Fruit fly (Drosophila melanogaster): Measurements from ENCODE around the gene CG8003.

CG8003 gene

DNA sequence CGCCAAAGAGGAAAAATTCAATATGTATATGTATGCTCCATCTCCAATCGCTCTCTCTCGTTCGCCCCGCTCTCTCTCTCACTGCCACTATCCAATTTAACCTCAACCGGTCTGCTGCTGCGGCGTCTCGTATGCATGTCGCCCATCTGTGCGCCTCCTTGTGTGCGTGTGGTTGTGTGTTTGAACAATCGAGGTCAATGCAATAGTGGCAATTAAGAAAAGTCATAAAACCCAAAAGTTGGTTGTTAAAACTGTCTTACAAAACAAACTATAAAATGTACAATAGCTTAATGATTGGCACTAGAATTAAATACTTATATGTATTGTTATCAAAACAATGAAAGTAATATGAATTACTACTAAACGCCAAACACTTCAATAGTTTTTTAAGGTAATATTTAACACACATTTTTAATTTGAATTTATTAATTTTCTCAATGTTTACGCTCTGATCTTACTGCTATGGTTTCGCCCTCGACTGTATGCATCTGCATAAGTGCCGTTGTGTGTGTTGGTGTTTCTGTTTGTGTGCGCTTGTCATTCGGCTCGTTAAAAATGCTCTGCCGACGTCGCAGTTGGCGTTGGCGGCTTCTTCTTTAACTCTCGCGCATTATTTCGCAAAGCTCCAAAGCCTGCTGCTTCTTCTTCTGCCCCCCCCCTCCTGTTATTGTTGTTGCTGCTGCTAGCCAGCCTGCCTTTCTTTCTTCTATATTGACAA lies 4.3 kb downstream of the CG8003 start (continued):
- TF ChIP-seq CG1602 (GFP tag; optimal IDR thresholded peaks at IDR 0.05) (peak; percentile 96), ac (GFP tag; optimal IDR thresholded peaks at IDR 0.05) (peak; percentile 97), dmrt11E (tag; optimal IDR thresholded peaks at IDR 0.05) (peak; percentile 98), pita (GFP tag; optimal IDR thresholded peaks at IDR 0.05) (no peak), Fer1 (GFP tag; optimal IDR thresholded peaks at IDR 0.05) (peak; percentile 97), CG10209 (GFP tag; optimal IDR thresholded peaks at IDR 0.05) (peak; percentile 98), vnd (GFP tag; IDR thresholded peaks at IDR 0.05; ENCODE audit: partially characterized antibody) (no peak), Side (GFP tag; optimal IDR thresholded peaks at IDR 0.05) (peak; percentile 92), lilli (GFP tag; optimal IDR thresholded peaks at IDR 0.05) (peak; percentile 93), Blimp-1 (GFP tag; optimal IDR thresholded peaks at IDR 0.05) (peak; percentile 96), sd (tag; optimal IDR thresholded peaks at IDR 0.05) (peak; percentile 89), CG14014 (GFP tag; IDR thresholded peaks at IDR 0.05) (peak; percentile 90), oc (tag; optimal IDR thresholded peaks at IDR 0.05) (peak; percentile 96), CG1529 (GFP tag; optimal IDR thresholded peaks at IDR 0.05) (peak; percentile 97), CG34376 (GFP tag; optimal IDR thresholded peaks at IDR 0.05) (peak; percentile 96), prd (optimal IDR thresholded peaks at IDR 0.05) (no peak), prd (GFP tag; IDR thresholded peaks at IDR 0.05) (peak; percentile 94), CG10979 (tag; optimal IDR thresholded peaks at IDR 0.05) (peak; percentile 99), CG15601 (tag; optimal IDR thresholded peaks at IDR 0.05) (peak; percentile 98), NC2α (GFP tag; optimal IDR thresholded peaks at IDR 0.05) (peak; percentile 64), tna (GFP tag; IDR thresholded peaks at IDR 0.05; ENCODE audit: partially characterized antibody) (no peak), nom (GFP tag; optimal IDR thresholded peaks at IDR 0.05) (peak; percentile 96), CG15011 (GFP tag; optimal IDR thresholded peaks at IDR 0.05) (peak; percentile 98), aop (GFP tag; IDR thresholded peaks at IDR 0.05) (peak; percentile 82), NK7.1 (GFP tag; optimal IDR thresholded peaks at IDR 0.05) (peak; percentile 67), CG2678 (tag; optimal IDR thresholded peaks at IDR 0.05) (peak; percentile 99), pum (GFP tag; optimal IDR thresholded peaks at IDR 0.05) (peak; percentile 77), MESR4 (GFP tag; optimal IDR thresholded peaks at IDR 0.05) (peak; percentile 45), h (optimal IDR thresholded peaks at IDR 0.05) (no peak), Hr3 (GFP tag; optimal IDR thresholded peaks at IDR 0.05) (peak; percentile 96), Hr39 (optimal IDR thresholded peaks at IDR 0.05) (no peak), sima (GFP tag; optimal IDR thresholded peaks at IDR 0.05) (peak; percentile 56), CG7987 (GFP tag; optimal IDR thresholded peaks at IDR 0.05) (peak; percentile 89), tio (GFP tag; optimal IDR thresholded peaks at IDR 0.05) (peak; percentile 97), dpn (GFP tag; optimal IDR thresholded peaks at IDR 0.05) (peak; percentile 86 to 95), Usf (GFP tag; optimal IDR thresholded peaks at IDR 0.05) (peak; percentile 95), onecut (GFP tag; IDR thresholded peaks at IDR 0.05) (peak; percentile 89), ci (GFP tag; IDR thresholded peaks at IDR 0.05) (peak; percentile 88), CG10959 (GFP tag; IDR thresholded peaks at IDR 0.05) (peak; percentile 77), CG12236 (GFP tag; optimal IDR thresholded peaks at IDR 0.05) (peak; percentile 79), pan (optimal IDR thresholded peaks at IDR 0.05) (no peak), pan (GFP tag; optimal IDR thresholded peaks at IDR 0.05 in 1 of 2, IDR thresholded peaks at IDR 0.05 in 1 of 2) (peak in 1 of 2 experiments; percentile 95), CG33557 (GFP tag; optimal IDR thresholded peaks at IDR 0.05) (peak; percentile 99), CG9437 (GFP tag; optimal IDR thresholded peaks at IDR 0.05) (peak; percentile 96), sens-2 (GFP tag; IDR thresholded peaks at IDR 0.05) (peak; percentile 64), Ssrp (tag; optimal IDR thresholded peaks at IDR 0.05) (peak; percentile 98), chif (GFP tag; optimal IDR thresholded peaks at IDR 0.05) (peak; percentile 88 to 92), dysf (GFP tag; IDR thresholded peaks at IDR 0.05) (peak; percentile 95), Nf-YC (tag; optimal IDR thresholded peaks at IDR 0.05) (peak; percentile 93), CG12219 (GFP tag; optimal IDR thresholded peaks at IDR 0.05) (peak; percentile 97)

Measured in whole organism, embryonic.